Worm (Caenorhabditis elegans) whole organism, L3 larva: ENCODE data around the gene nekl-4.

ENCODE experiments used
- R02D3.7 ChIP-seq: fragments of 150-350 bp; optimal IDR thresholded peaks from 2 replicates; lab custom pipeline; 2014; ENCODE audit warnings: missing biosample characterization, missing genetic modification characterization
- ceh-16 ChIP-seq: sonication (generic microtip); optimal IDR thresholded peaks from 2 replicates; lab custom pipeline; 2017; ENCODE audit warnings: missing biosample characterization, missing genetic modification characterization
- ceh-82 ChIP-seq: fragments of 150-350 bp; optimal IDR thresholded peaks from 2 replicates; lab custom pipeline; 2014; ENCODE audit warnings: missing biosample characterization, missing genetic modification characterization
- ceh-9 ChIP-seq: sonication (generic microtip); optimal IDR thresholded peaks from 2 replicates; lab custom pipeline; 2018; ENCODE audit warnings: missing biosample characterization, missing genetic modification characterization
- daf-12 ChIP-seq: fragments of 150-350 bp; optimal IDR thresholded peaks from 2 replicates; lab custom pipeline; 2014; ENCODE audit warnings: missing biosample characterization, missing genetic modification reagents, missing genetic modification characterization
- egl-27 ChIP-seq: sonication (generic microtip); optimal IDR thresholded peaks from 4 replicates; lab custom pipeline; 2017; ENCODE audit warnings: missing biosample characterization, missing genetic modification reagents, missing genetic modification characterization
- egl-5 ChIP-seq: fragments of 150-350 bp; optimal IDR thresholded peaks from 2 replicates; lab custom pipeline; 2017; ENCODE audit warnings: missing biosample characterization, missing genetic modification reagents, missing genetic modification characterization, inconsistent platforms
- elt-1 ChIP-seq: fragments of 150-350 bp; optimal IDR thresholded peaks from 2 replicates; lab custom pipeline; 2014; ENCODE audit warnings: missing biosample characterization, missing genetic modification characterization
- elt-3 ChIP-seq, 3 experiments: fragments of 150-350 bp in 1 of 3; sonication (generic microtip) in 2 of 3; optimal IDR thresholded peaks; 2 replicates in 2 of 3; 4 replicates in 1 of 3; lab custom pipeline; 2014 to 2017; ENCODE audit warnings: missing biosample characterization in 3 of 3, missing genetic modification characterization in 3 of 3
- fkh-10 ChIP-seq: sonication (generic microtip); optimal IDR thresholded peaks from 2 replicates; lab custom pipeline; 2017; ENCODE audit warnings: missing biosample characterization, missing genetic modification reagents, missing genetic modification characterization
- fkh-2 ChIP-seq: fragments of 150-350 bp; optimal IDR thresholded peaks from 2 replicates; lab custom pipeline; 2014; ENCODE audit warnings: missing biosample characterization, missing genetic modification reagents, missing genetic modification characterization
- fos-1 ChIP-seq: fragments of 150-350 bp; optimal IDR thresholded peaks from 2 replicates; lab custom pipeline; 2014; ENCODE audit warnings: missing biosample characterization, missing genetic modification characterization
- jun-1 ChIP-seq: fragments of 150-350 bp; optimal IDR thresholded peaks from 2 replicates; lab custom pipeline; 2014; ENCODE audit warnings: missing biosample characterization, missing genetic modification reagents, missing genetic modification characterization
- lin-15B ChIP-seq: fragments of 150-350 bp; optimal IDR thresholded peaks from 2 replicates; lab custom pipeline; 2014; ENCODE audit warnings: missing biosample characterization, missing genetic modification characterization
- lin-39 ChIP-seq: fragments of 150-350 bp; optimal IDR thresholded peaks from 2 replicates; lab custom pipeline; 2018; ENCODE audit warnings: missing biosample characterization, missing genetic modification reagents, missing genetic modification characterization
- lsy-12 ChIP-seq: sonication (generic microtip); optimal IDR thresholded peaks from 2 replicates; lab custom pipeline; 2016; ENCODE audit warnings: mild to moderate bottlenecking, missing genetic modification characterization, missing compliant biosample characterization
- mml-1 ChIP-seq: fragments of 150-350 bp; sonication (generic microtip); optimal IDR thresholded peaks from 3 replicates; lab custom pipeline; 2014; ENCODE audit warnings: missing biosample characterization, missing genetic modification characterization
- nfya-1 ChIP-seq: sonication (generic microtip); optimal IDR thresholded peaks from 2 replicates; lab custom pipeline; 2017; ENCODE audit warnings: missing genetic modification characterization, mild to moderate bottlenecking, missing compliant biosample characterization, antibody characterized with exemption, moderate library complexity; ENCODE audit not compliant: insufficient read depth
- nhr-23 ChIP-seq: fragments of 150-350 bp; optimal IDR thresholded peaks from 2 replicates; lab custom pipeline; 2014; ENCODE audit warnings: missing biosample characterization, missing genetic modification reagents, missing genetic modification characterization
- nhr-237 ChIP-seq: fragments of 150-350 bp; optimal IDR thresholded peaks from 2 replicates; lab custom pipeline; 2014; ENCODE audit warnings: missing biosample characterization, missing genetic modification characterization
- nhr-25 ChIP-seq: sonication (generic microtip); optimal IDR thresholded peaks from 2 replicates; lab custom pipeline; 2017; ENCODE audit warnings: missing biosample characterization, missing genetic modification characterization
- nhr-28 ChIP-seq: fragments of 150-350 bp; optimal IDR thresholded peaks from 2 replicates; lab custom pipeline; 2014; ENCODE audit warnings: missing biosample characterization, missing genetic modification characterization
- nhr-43 ChIP-seq: sonication (generic microtip); optimal IDR thresholded peaks from 2 replicates; lab custom pipeline; 2016; ENCODE audit warnings: mild to moderate bottlenecking, missing genetic modification characterization, missing compliant biosample characterization; ENCODE audit not compliant: poor library complexity, severe bottlenecking
- pha-4 ChIP-seq: fragments of 150-350 bp; optimal IDR thresholded peaks from 2 replicates; lab custom pipeline; 2014; ENCODE audit warnings: missing biosample characterization, missing genetic modification reagents, missing genetic modification characterization
- pqm-1 ChIP-seq: fragments of 150-350 bp; optimal IDR thresholded peaks from 2 replicates; lab custom pipeline; 2017; ENCODE audit warnings: missing biosample characterization, missing genetic modification characterization, inconsistent platforms
- tbx-2 ChIP-seq: sonication (generic microtip); optimal IDR thresholded peaks from 2 replicates; lab custom pipeline; 2016; ENCODE audit warnings: mild to moderate bottlenecking, missing genetic modification characterization, missing compliant biosample characterization
- unc-39 ChIP-seq: sonication (generic microtip); optimal IDR thresholded peaks from 4 replicates; lab custom pipeline; 2017; ENCODE audit warnings: missing biosample characterization, missing genetic modification characterization
- unc-62 ChIP-seq: fragments of 150-350 bp; sonication (generic microtip); optimal IDR thresholded peaks from 4 replicates; lab custom pipeline; 2014; ENCODE audit warnings: missing biosample characterization, missing genetic modification reagents, missing genetic modification characterization

nekl-4 gene

DNA sequence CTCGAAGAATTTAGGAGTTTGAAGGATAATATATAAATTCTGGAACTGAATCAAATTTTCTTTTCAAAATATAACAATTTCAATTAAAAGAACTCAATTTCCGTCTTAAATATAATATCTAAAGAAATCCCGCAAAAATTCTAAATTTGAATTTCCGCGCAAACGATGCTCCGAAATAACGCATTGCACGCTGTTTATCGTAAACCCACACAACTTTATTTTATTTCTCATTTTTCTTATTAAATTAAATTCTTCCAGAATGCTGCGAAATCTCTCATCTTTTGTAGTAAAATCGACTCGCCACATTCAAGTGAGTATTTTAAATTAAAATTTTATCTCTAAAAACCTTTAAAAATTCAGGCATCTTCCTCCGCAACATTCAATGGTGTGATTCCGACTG, 18.4 kb downstream of the nekl-4 start, which contains the start of gene R02F2.9:
Gene R02F2.9 (plus strand): TSS at position 218 of the 400 bp plus-strand sequence.
- TF ChIP-seq elt-3 (tag; optimal IDR thresholded peaks at IDR 0.05; lab: Kevin White, UChicago) (no peak), pqm-1 (tag; lab: Kevin White, UChicago) (no peak), nhr-25 (tag; lab: Kevin White, UChicago) (peak; percentile 0), unc-62 (GFP tag; lab: Kevin White, UChicago) (no peak), lin-39 (no peak), egl-27 (no peak), mml-1 (tag; lab: Kevin White, UChicago) (no peak), R02D3.7 (tag; lab: Kevin White, UChicago) (peak; percentile 96), daf-12 (tag; lab: Kevin White, UChicago) (no peak), jun-1 (tag; lab: Kevin White, UChicago) (no peak), nhr-23 (tag; lab: Kevin White, UChicago) (peak; percentile 67), nhr-43 (tag; lab: Kevin White, UChicago) (no peak), nhr-237 (tag; lab: Kevin White, UChicago) (no peak), tbx-2 (tag; lab: Kevin White, UChicago) (no peak), egl-5 (no peak), lin-15B (tag; lab: Kevin White, UChicago) (peak; percentile 54), pha-4 (no peak), nhr-28 (tag; lab: Kevin White, UChicago) (no peak), elt-1 (tag; lab: Kevin White, UChicago) (no peak)

DNA sequence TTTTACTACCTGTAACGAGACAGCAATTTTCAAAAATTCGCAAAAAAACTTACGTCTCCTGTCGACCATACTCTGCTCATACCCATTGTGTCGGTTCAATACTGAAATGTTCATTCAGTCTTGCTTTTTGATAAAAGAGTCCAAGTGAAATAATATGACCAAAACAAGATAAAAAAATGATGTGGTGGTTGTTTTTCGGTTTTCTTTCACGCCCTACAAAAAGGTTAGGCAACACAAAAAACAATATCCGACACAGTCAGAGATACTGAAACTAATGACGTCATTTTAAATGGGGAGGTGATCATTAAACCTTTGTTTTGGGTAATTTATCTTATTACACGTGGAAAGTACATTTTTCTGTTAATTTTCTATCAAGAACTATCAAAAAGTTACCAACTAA, 22.2 kb downstream of the nekl-4 start, which contains the start of gene R02F2.8:
Gene R02F2.8 (minus strand): TSS at position 101 of the 400 bp plus-strand sequence.
- TF ChIP-seq unc-62 (GFP tag; lab: Kevin White, UChicago) (no peak), tbx-2 (tag; lab: Kevin White, UChicago) (no peak), unc-39 (no peak), lsy-12 (tag; lab: Kevin White, UChicago) (no peak), fos-1 (tag; lab: Kevin White, UChicago) (no peak), R02D3.7 (tag; lab: Kevin White, UChicago) (no peak), fkh-10 (no peak), mml-1 (tag; lab: Kevin White, UChicago) (no peak)
- TF ChIP-seq, all 47 proteins: peak for 0

DNA sequence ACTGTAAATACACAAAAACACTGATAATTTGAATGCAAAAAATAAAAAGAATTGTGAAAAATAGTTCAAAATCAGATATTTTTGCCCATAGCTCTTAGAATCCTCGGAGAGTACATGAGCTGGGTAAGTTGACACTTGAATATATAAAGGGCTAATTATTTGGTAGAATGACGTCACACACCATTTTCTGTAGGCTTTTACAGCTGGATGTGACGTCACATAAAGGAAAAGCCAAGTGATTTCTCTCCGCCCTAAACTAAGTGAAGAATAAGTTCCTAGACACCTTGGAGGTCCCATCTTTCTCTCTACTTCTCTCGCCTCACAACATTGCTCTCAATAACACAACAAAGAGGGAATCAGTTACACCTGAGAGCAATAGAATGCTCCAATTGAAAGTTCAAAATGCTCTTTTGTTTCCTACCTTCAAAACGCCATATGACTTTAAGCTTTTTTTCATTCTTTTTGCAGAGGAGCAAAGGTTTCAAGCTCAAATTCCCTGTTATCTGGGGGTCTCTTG, 30.2 kb downstream of the nekl-4 start, which contains the start of gene osg-1:
Gene osg-1 (plus strand): TSS at position 467 of the 517 bp plus-strand sequence.
- TF ChIP-seq egl-5: no peak

DNA sequence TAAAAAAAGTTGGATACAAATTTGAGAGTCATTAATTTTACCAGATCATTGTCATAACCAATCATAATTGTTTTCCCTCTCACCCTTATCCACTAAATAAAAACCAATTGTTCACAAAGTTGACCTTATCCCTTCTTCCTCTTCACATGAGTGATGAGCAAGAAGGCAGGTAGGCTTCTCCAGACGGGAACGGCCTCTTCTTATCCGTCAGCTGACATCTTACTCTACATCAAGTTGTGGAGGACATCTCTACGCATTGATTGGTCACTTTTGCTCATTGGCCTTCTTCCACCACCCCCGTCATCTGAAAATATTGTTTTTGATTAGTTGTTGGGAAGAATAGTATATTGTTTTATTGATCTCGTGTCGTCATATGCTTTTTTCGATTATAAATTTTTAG, 31.0 kb downstream of the nekl-4 start:
- no peak for TF ChIP-seq tbx-2 (tag; lab: Kevin White, UChicago)
- no peak for TF ChIP-seq daf-12 (tag; lab: Kevin White, UChicago)
- TF ChIP-seq nfya-1 (tag; lab: Kevin White, UChicago): peak; percentile 54

DNA sequence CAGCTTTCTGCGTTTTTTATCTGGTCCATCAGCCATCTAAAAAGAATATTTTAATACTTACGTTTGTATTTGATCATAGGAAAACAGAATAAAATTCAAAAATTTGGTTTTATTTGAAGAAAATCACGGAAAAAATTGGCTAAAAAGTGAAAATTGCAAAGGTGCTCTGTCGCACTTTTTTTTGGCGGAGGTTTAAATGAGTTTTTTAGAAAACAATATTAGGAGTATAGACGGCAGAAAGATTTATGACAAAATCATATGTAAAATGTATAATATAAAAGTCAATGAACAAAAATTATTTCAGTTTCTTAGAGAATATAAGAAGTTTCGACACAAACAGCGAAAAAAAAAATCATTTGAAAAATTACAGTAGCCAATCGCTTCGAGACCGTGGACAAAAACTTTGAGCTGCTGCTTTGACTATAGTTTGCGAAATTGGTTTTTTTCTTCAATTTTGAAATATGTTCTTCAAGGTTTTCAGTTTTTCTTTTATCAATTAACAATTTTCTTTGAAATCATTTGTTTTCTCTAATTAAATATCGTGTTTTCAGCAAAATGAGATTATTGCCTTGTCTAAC, 33.5 kb downstream of the nekl-4 start, which contains the start of the genes R02F2.7 and R02F2.4:
Gene R02F2.7 (minus strand): TSS at position 36 of the 578 bp plus-strand sequence.
Gene R02F2.4 (plus strand): TSS at position 552 of the 578 bp plus-strand sequence.
- TF ChIP-seq ceh-16: no peak
- peak; percentile 2 for TF ChIP-seq nfya-1 (tag; lab: Kevin White, UChicago)
- TF ChIP-seq egl-27: no peak
- TF ChIP-seq ceh-82 (tag; lab: Kevin White, UChicago): no peak
- peak; percentile 12 for TF ChIP-seq lin-15B (tag; lab: Kevin White, UChicago)
- TF ChIP-seq ceh-9 (tag; lab: Kevin White, UChicago): no peak
- TF ChIP-seq fos-1 (tag; lab: Kevin White, UChicago): no peak
- no peak for TF ChIP-seq fkh-2 (tag; lab: Kevin White, UChicago)
- peak; percentile 23 for TF ChIP-seq nhr-23 (tag; lab: Kevin White, UChicago)
